Worm (Caenorhabditis elegans): ENCODE measurements around the gene egg-1.

The egg-1 gene

ce11 chrIII:5692690-5693089 lies 35.3 kb upstream of the egg-1 start, which contains the start of the genes abi-1 and arle-14 (continued):
- no peak for TF ChIP-seq F23B12.7 (tag; optimal IDR thresholded peaks at IDR 0.05; ENCODE audit: insufficient read depth)
- no peak for TF ChIP-seq lin-40 (tag; optimal IDR thresholded peaks at IDR 0.05)
- no peak for TF ChIP-seq nhr-27 (tag; optimal IDR thresholded peaks at IDR 0.05)
- no peak for TF ChIP-seq cebp-1 (GFP tag; IDR thresholded peaks at IDR 0.05)
- no peak for TF ChIP-seq cebp-1 (tag; optimal IDR thresholded peaks at IDR 0.05)
- no peak for TF ChIP-seq madf-10 (tag; optimal IDR thresholded peaks at IDR 0.05)
- TF ChIP-seq ztf-26 (tag; optimal IDR thresholded peaks at IDR 0.05), result no peak
- 0 out of 2 replicates have a peak, but pooled peaks have one; percentile 25 for TF ChIP-seq mcd-1 (GFP tag; IDR thresholded peaks at IDR 0.05)
- no peak for TF ChIP-seq F57C9.4 (tag; optimal IDR thresholded peaks at IDR 0.05)
- no peak for TF ChIP-seq attf-5 (GFP tag; optimal IDR thresholded peaks at IDR 0.05)
- TF ChIP-seq dpl-1 (GFP tag; optimal IDR thresholded peaks at IDR 0.05), result peak; percentile 23
- no peak for TF ChIP-seq unc-130 (GFP tag; optimal IDR thresholded peaks at IDR 0.05)
- no peak for TF ChIP-seq tbp1 (GFP tag; optimal IDR thresholded peaks at IDR 0.05)
- TF ChIP-seq die-1 (tag; optimal IDR thresholded peaks at IDR 0.05), result no peak
- TF ChIP-seq snpc-1.1 (tag; optimal IDR thresholded peaks at IDR 0.05; ENCODE audit: insufficient read depth), result peak; percentile 51
- TF ChIP-seq ZK185.1 (tag; optimal IDR thresholded peaks at IDR 0.05; ENCODE audit: poor library complexity, severe bottlenecking), result no peak
- TF ChIP-seq zfh-2 (GFP tag; conservative IDR thresholded peaks at IDR 0.05), result no peak
- TF ChIP-seq lir-1 (GFP tag; conservative IDR thresholded peaks at IDR 0.05), result no peak
- TF ChIP-seq dox-1 (GFP tag; IDR thresholded peaks at IDR 0.05), result no peak
- TF ChIP-seq Y67H2A.10 (GFP tag; conservative IDR thresholded peaks at IDR 0.05), result no peak
- no peak for TF ChIP-seq ama-1 (optimal IDR thresholded peaks at IDR 0.05)
- no peak for TF ChIP-seq ama-1 (GFP tag; optimal IDR thresholded peaks at IDR 0.05)
- no peak for TF ChIP-seq somi-1 (GFP tag; optimal IDR thresholded peaks at IDR 0.05)
- no peak for TF ChIP-seq K11D2.4 (GFP tag; IDR thresholded peaks at IDR 0.05)
- no peak for TF ChIP-seq nhr-90 (tag; optimal IDR thresholded peaks at IDR 0.05)
- TF ChIP-seq mxl-1 (tag; optimal IDR thresholded peaks at IDR 0.05), result no peak
- no peak for TF ChIP-seq Y79H2A.3 (GFP tag; conservative IDR thresholded peaks at IDR 0.05)
- TF ChIP-seq efl-1 (GFP tag; optimal IDR thresholded peaks at IDR 0.05), result peak; percentile 81
- no peak for TF ChIP-seq nhr-179 (tag; optimal IDR thresholded peaks at IDR 0.05)
- no peak for TF ChIP-seq F57A8.1 (GFP tag; optimal IDR thresholded peaks at IDR 0.05)
- no peak for TF ChIP-seq C17E4.6 (GFP tag; IDR thresholded peaks at IDR 0.05)
- TF ChIP-seq akir-1 (GFP tag; optimal IDR thresholded peaks at IDR 0.05), result no peak
- TF ChIP-seq Y53G8AR.9 (GFP tag; conservative IDR thresholded peaks at IDR 0.05), result no peak
- no peak for TF ChIP-seq let-607 (tag; optimal IDR thresholded peaks at IDR 0.05)
- TF ChIP-seq D2030.7 (GFP tag; IDR thresholded peaks at IDR 0.05), result peak; percentile 16; the same call in 1 of the 2 replicates
- TF ChIP-seq snpc-1.3 (tag; optimal IDR thresholded peaks at IDR 0.05; ENCODE audit: insufficient read depth), result no peak
- 0 out of 2 replicates have a peak, but pooled peaks have one; percentile 16 for TF ChIP-seq ceh-91 (GFP tag; IDR thresholded peaks at IDR 0.05)
- TF ChIP-seq hmg-1.2 (GFP tag; IDR thresholded peaks at IDR 0.05), result no peak
- no peak for TF ChIP-seq egrh-3 (GFP tag; IDR thresholded peaks at IDR 0.05)
- no peak for TF ChIP-seq hsf-1 (GFP tag; IDR thresholded peaks at IDR 0.05)
- no peak for TF ChIP-seq ceh-40 (GFP tag; IDR thresholded peaks at IDR 0.05)
- TF ChIP-seq rec-8 (tag; optimal IDR thresholded peaks at IDR 0.05), result no peak
- no peak for TF ChIP-seq gei-17 (GFP tag; optimal IDR thresholded peaks at IDR 0.05)
- no peak for TF ChIP-seq sea-2 (GFP tag; IDR thresholded peaks at IDR 0.05)
- TF ChIP-seq lag-1 (GFP tag; IDR thresholded peaks at IDR 0.05), result no peak
- no peak for TF ChIP-seq zim-3 (tag; optimal IDR thresholded peaks at IDR 0.05)
- no peak for TF ChIP-seq K12H6.12 (tag; optimal IDR thresholded peaks at IDR 0.05)
- TF ChIP-seq B0019.2 (GFP tag; conservative IDR thresholded peaks at IDR 0.05), result no peak
- no peak for TF ChIP-seq mel-28 (tag; optimal IDR thresholded peaks at IDR 0.05; ENCODE audit: borderline replicate concordance)
